Fruit fly (Drosophila melanogaster) Kc167 (cell line): Measurements from ENCODE around the gene CG17107.

ENCODE experiments used
- Myc ChIP-seq: fragments of >200 bp; optimal IDR thresholded peaks from 2 replicates; lab custom pipeline; 2017; ENCODE audit warnings: missing external identifiers
- Sin3A ChIP-seq: fragments of >200 bp; optimal IDR thresholded peaks from 2 replicates; lab custom pipeline; 2018; ENCODE audit warnings: missing external identifiers
- h ChIP-seq: fragments of >200 bp; optimal IDR thresholded peaks from 3 replicates; lab custom pipeline; 2018; ENCODE audit warnings: missing external identifiers
- insv ChIP-seq: fragments of >200 bp; optimal IDR thresholded peaks from 3 replicates; lab custom pipeline; 2018; ENCODE audit warnings: missing external identifiers
- psq ChIP-seq: fragments of >200 bp; optimal IDR thresholded peaks from 2 replicates; lab custom pipeline; 2017; ENCODE audit warnings: missing external identifiers
- ttk ChIP-seq: sonication (Bioruptor generic); optimal IDR thresholded peaks from 2 replicates; lab custom pipeline; 2017; ENCODE audit warnings: missing external identifiers

- TF ChIP-seq ttk (lab: Kevin White, UChicago) (no peak), Myc (lab: Kevin White, UChicago) (no peak), h (no peak), psq (lab: Kevin White, UChicago) (no peak), Sin3A (lab: Kevin White, UChicago) (no peak), insv (lab: Kevin White, UChicago) (no peak)
These were observed 38.0 kb upstream of the CG17107 start, which contains the start of gene CG18284 for dm6 chr2L:10643671-10644070.
